Fruit fly (Drosophila melanogaster): Measurements from ENCODE around the gene CG12729.

The CG12729 gene

DNA sequence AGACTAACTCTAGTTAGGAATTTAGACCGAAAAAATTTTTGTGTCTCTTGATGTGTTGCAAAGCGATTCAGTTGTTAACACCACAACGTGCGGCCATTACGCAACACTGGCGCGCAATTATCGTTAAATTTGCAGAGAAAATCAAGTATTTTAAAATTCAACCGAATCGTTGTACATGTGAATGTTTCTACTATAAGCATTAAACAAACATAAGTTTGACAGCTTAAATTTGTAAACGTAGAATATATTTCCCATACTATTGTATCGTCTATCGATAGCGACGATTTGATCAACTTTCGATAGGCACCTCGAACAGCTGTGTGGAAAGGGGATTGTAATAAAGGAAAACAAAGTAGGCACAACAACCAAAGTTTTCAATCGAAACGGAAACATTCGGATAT is 34.5 kb downstream of the CG12729 start, which contains the start of the genes Usp30 and CG16721 (continued):
- TF ChIP-seq CG11456 (GFP tag; IDR thresholded peaks at IDR 0.05) (peak; percentile 42; the same call in 1 of the 3 replicates), Deaf1 (tag; optimal IDR thresholded peaks at IDR 0.05) (no peak), Tbp (GFP tag; optimal IDR thresholded peaks at IDR 0.05) (no peak), ato (GFP tag; IDR thresholded peaks at IDR 0.05; ENCODE audit: partially characterized antibody) (peak; percentile 60), CG11093 (GFP tag; IDR thresholded peaks at IDR 0.05) (no peak), CG15011 (GFP tag; optimal IDR thresholded peaks at IDR 0.05) (no peak), CG18764 (GFP tag; optimal IDR thresholded peaks at IDR 0.05) (no peak), bab2 (GFP tag; optimal IDR thresholded peaks at IDR 0.05) (peak; percentile 50), MESR4 (GFP tag; optimal IDR thresholded peaks at IDR 0.05) (peak; percentile 75), run (tag; optimal IDR thresholded peaks at IDR 0.05) (no peak), fd64A (GFP tag; optimal IDR thresholded peaks at IDR 0.05) (no peak), chn (GFP tag; optimal IDR thresholded peaks at IDR 0.05) (peak; percentile 55), Taf1 (GFP tag; IDR thresholded peaks at IDR 0.05) (no peak), CG18476 (GFP tag; optimal IDR thresholded peaks at IDR 0.05) (peak; percentile 58), CG8089 (GFP tag; optimal IDR thresholded peaks at IDR 0.05) (no peak), CG4404 (GFP tag; IDR thresholded peaks at IDR 0.05) (no peak), CG15269 (tag; optimal IDR thresholded peaks at IDR 0.05) (peak; percentile 30), da (GFP tag; optimal IDR thresholded peaks at IDR 0.05) (no peak), prd (optimal IDR thresholded peaks at IDR 0.05) (no peak), prd (GFP tag; IDR thresholded peaks at IDR 0.05) (0 out of 3 replicates have a peak, but pooled peaks have one; percentile 5), CrebB (tag; optimal IDR thresholded peaks at IDR 0.05) (peak; percentile 41), klu (GFP tag; IDR thresholded peaks at IDR 0.05) (no peak), rib (GFP tag; IDR thresholded peaks at IDR 0.05) (no peak), exex (tag; optimal IDR thresholded peaks at IDR 0.05) (no peak), tin (GFP tag; optimal IDR thresholded peaks at IDR 0.05) (peak; percentile 37), Xrp1 (GFP tag; IDR thresholded peaks at IDR 0.05) (0 out of 2 replicates have a peak, but pooled peaks have one; percentile 32), pnt (GFP tag; optimal IDR thresholded peaks at IDR 0.05) (no peak), crc (GFP tag; optimal IDR thresholded peaks at IDR 0.05) (no peak), h (optimal IDR thresholded peaks at IDR 0.05) (no peak), CG9437 (GFP tag; optimal IDR thresholded peaks at IDR 0.05) (no peak), Fer2 (tag; optimal IDR thresholded peaks at IDR 0.05) (peak; percentile 3), CG12744 (GFP tag; optimal IDR thresholded peaks at IDR 0.05) (peak; percentile 34), CG3065 (GFP tag; optimal IDR thresholded peaks at IDR 0.05) (no peak), CG2712 (tag; optimal IDR thresholded peaks at IDR 0.05) (peak; percentile 52), ken (GFP tag; IDR thresholded peaks at IDR 0.05) (peak; percentile 50; the same call in 2 of the 3 replicates), Oaz (GFP tag; IDR thresholded peaks at IDR 0.05) (no peak), ac (GFP tag; optimal IDR thresholded peaks at IDR 0.05) (no peak), CG6254 (GFP tag; optimal IDR thresholded peaks at IDR 0.05) (no peak), dmrt11E (tag; optimal IDR thresholded peaks at IDR 0.05) (peak; percentile 10), CG4820 (GFP tag; optimal IDR thresholded peaks at IDR 0.05) (no peak), CG1603 (tag; optimal IDR thresholded peaks at IDR 0.05) (peak; percentile 78), CG2678 (tag; optimal IDR thresholded peaks at IDR 0.05) (no peak), dan (GFP tag; IDR thresholded peaks at IDR 0.05) (no peak), sqz (GFP tag; optimal IDR thresholded peaks at IDR 0.05) (no peak), B-H1 (GFP tag; IDR thresholded peaks at IDR 0.05) (no peak), CG17568 (GFP tag; optimal IDR thresholded peaks at IDR 0.05) (no peak), CG13287 (GFP tag; IDR thresholded peaks at IDR 0.05; ENCODE audit: partially characterized antibody) (peak; percentile 89), amos (GFP tag; IDR thresholded peaks at IDR 0.05; ENCODE audit: partially characterized antibody) (peak; percentile 67), CG14441 (GFP tag; IDR thresholded peaks at IDR 0.05) (no peak), Ssrp (tag; optimal IDR thresholded peaks at IDR 0.05) (no peak), ro (GFP tag; IDR thresholded peaks at IDR 0.05) (no peak), Antp (GFP tag; optimal IDR thresholded peaks at IDR 0.05) (peak; percentile 69), Bteb2 (GFP tag; optimal IDR thresholded peaks at IDR 0.05) (peak; percentile 38)
